Worm (Caenorhabditis elegans): ENCODE measurements around the gene taf-7.1.

- no peak for TF ChIP-seq dao-5 (tag; optimal IDR thresholded peaks at IDR 0.05)
- TF ChIP-seq him-1 (tag; optimal IDR thresholded peaks at IDR 0.05) = no peak
Measured at ce11 chrX:11848618-11849017, 11.3 kb upstream of the taf-7.1 start, which contains the start of gene F54F7.9.
